Worm (Caenorhabditis elegans): ENCODE results near the gene F56D6.19.

Gene F56D6.19

ce11 chrIV:3906393-3906792 is 8.2 kb upstream of the F56D6.19 start, which contains the start of gene F56D6.11:
Gene F56D6.11, minus strand, starts transcription at chrIV:3906493.
- TF ChIP-seq lsl-1 (GFP tag; optimal IDR thresholded peaks at IDR 0.05): no peak
- no peak for TF ChIP-seq F22D6.2 (tag; optimal IDR thresholded peaks at IDR 0.05)
- no peak for TF ChIP-seq F39B2.1 (GFP tag; IDR thresholded peaks at IDR 0.05)
- no peak for TF ChIP-seq repo-1 (tag; optimal IDR thresholded peaks at IDR 0.05)
- TF ChIP-seq B0035.1 (tag; optimal IDR thresholded peaks at IDR 0.05): no peak
- TF ChIP-seq ceh-100 (GFP tag; IDR thresholded peaks at IDR 0.05): no peak

ce11 chrIV:3907506-3908188 is 6.9 kb upstream of the F56D6.19 start, which contains the start of the genes F56D6.22 and F56D6.12:
Gene F56D6.22, minus strand, starts transcription at chrIV:3907606.
Gene F56D6.12, plus strand, starts transcription at chrIV:3908138.
- TF ChIP-seq hlh-26 (GFP tag; conservative IDR thresholded peaks at IDR 0.05) (no peak), repo-1 (tag; optimal IDR thresholded peaks at IDR 0.05) (no peak), egrh-3 (GFP tag; IDR thresholded peaks at IDR 0.05) (no peak), ztf-26 (tag; optimal IDR thresholded peaks at IDR 0.05) (no peak), unc-62 (GFP tag; optimal IDR thresholded peaks at IDR 0.05) (no peak), him-1 (tag; optimal IDR thresholded peaks at IDR 0.05) (no peak), Y53F4B.3 (GFP tag; IDR thresholded peaks at IDR 0.05) (no peak), B0035.1 (tag; optimal IDR thresholded peaks at IDR 0.05) (no peak), F49E8.2 (tag; optimal IDR thresholded peaks at IDR 0.05; ENCODE audit: insufficient read depth) (no peak), mxl-1 (tag; optimal IDR thresholded peaks at IDR 0.05) (no peak), zfh-2 (GFP tag; conservative IDR thresholded peaks at IDR 0.05) (no peak), hmg-20 (GFP tag; IDR thresholded peaks at IDR 0.05) (no peak), ztf-28 (GFP tag; IDR thresholded peaks at IDR 0.05) (no peak), lin-35 (GFP tag; optimal IDR thresholded peaks at IDR 0.05) (no peak), unc-130 (GFP tag; optimal IDR thresholded peaks at IDR 0.05) (no peak), K11D2.4 (GFP tag; IDR thresholded peaks at IDR 0.05) (no peak), sea-2 (GFP tag; IDR thresholded peaks at IDR 0.05) (no peak), ceh-91 (GFP tag; IDR thresholded peaks at IDR 0.05) (no peak), hsf-1 (GFP tag; IDR thresholded peaks at IDR 0.05) (no peak), snpc-1.3 (tag; optimal IDR thresholded peaks at IDR 0.05; ENCODE audit: insufficient read depth) (no peak)

ce11 chrIV:3909114-3909513 is 5.4 kb upstream of the F56D6.19 start, which contains the start of gene F56D6.13:
Gene F56D6.13, plus strand, starts transcription at chrIV:3909414.
- TF ChIP-seq lsl-1 (GFP tag; optimal IDR thresholded peaks at IDR 0.05) (no peak), ama-1 (optimal IDR thresholded peaks at IDR 0.05) (no peak), ama-1 (GFP tag; optimal IDR thresholded peaks at IDR 0.05) (no peak), Y95B8A.8 (GFP tag; IDR thresholded peaks at IDR 0.05) (no peak), nhr-27 (tag; optimal IDR thresholded peaks at IDR 0.05) (no peak), lin-40 (tag; optimal IDR thresholded peaks at IDR 0.05) (no peak), F39B2.1 (GFP tag; IDR thresholded peaks at IDR 0.05) (no peak), tbx-9 (tag; optimal IDR thresholded peaks at IDR 0.05; ENCODE audit: borderline replicate concordance) (no peak), ceh-91 (GFP tag; IDR thresholded peaks at IDR 0.05) (no peak), egl-18 (GFP tag; IDR thresholded peaks at IDR 0.05) (no peak), fkh-3 (tag; optimal IDR thresholded peaks at IDR 0.05) (no peak), F49E8.2 (tag; optimal IDR thresholded peaks at IDR 0.05; ENCODE audit: insufficient read depth) (no peak), xnd-1 (tag; optimal IDR thresholded peaks at IDR 0.05) (no peak), hsf-1 (GFP tag; IDR thresholded peaks at IDR 0.05) (no peak), Y53G8AR.9 (GFP tag; conservative IDR thresholded peaks at IDR 0.05) (no peak), B0019.2 (GFP tag; conservative IDR thresholded peaks at IDR 0.05) (no peak), nhr-120 (GFP tag; IDR thresholded peaks at IDR 0.05) (no peak)

Data from whole organism, young adult.